Worm (Caenorhabditis elegans): ENCODE results near the gene ZK792.4.

The ZK792.4 gene

DNA sequence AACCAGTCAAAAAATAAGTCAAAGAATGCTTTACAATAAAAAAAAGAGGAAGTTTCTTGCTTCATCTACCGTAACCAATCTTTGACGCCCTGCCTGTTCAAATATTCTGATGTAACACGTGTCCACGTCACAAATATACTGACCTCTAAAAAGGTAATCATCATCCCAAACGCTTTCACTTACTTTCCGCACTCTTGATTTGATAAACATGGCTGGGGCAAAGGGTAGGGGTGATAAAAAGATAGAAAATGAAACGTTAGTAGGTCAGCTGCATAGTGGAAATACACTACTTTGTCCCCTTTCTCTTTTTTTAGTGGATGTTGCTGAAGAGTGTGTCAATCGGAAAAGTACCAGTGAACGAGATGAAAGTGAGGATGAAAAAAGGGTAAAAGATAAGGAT lies 18.3 kb upstream of the ZK792.4 start:
- TF ChIP-seq ces-1 (GFP tag; optimal IDR thresholded peaks at IDR 0.05) (no peak), nhr-28 (tag; optimal IDR thresholded peaks at IDR 0.05) (peak; percentile 4), aly-2 (tag; optimal IDR thresholded peaks at IDR 0.05) (no peak), lim-7 (GFP tag; IDR thresholded peaks at IDR 0.05) (no peak), hlh-30 (tag; optimal IDR thresholded peaks at IDR 0.05; ENCODE audit: insufficient read depth) (peak; percentile 20), lsy-2 (tag; optimal IDR thresholded peaks at IDR 0.05) (no peak), R02D3.7 (tag; optimal IDR thresholded peaks at IDR 0.05) (no peak), php-3 (GFP tag; IDR thresholded peaks at IDR 0.05) (no peak), tag-97 (GFP tag; IDR thresholded peaks at IDR 0.05) (no peak), nhr-11 (tag; optimal IDR thresholded peaks at IDR 0.05) (no peak), mxl-3 (GFP tag; optimal IDR thresholded peaks at IDR 0.05) (peak; percentile 58), unc-62 (GFP tag; optimal IDR thresholded peaks at IDR 0.05 in 1 of 2) (peak in 1 of 2 experiments; percentile 16), unc-62 (tag; optimal IDR thresholded peaks at IDR 0.05) (no peak), lin-1 (GFP tag; IDR thresholded peaks at IDR 0.05) (no peak)

DNA sequence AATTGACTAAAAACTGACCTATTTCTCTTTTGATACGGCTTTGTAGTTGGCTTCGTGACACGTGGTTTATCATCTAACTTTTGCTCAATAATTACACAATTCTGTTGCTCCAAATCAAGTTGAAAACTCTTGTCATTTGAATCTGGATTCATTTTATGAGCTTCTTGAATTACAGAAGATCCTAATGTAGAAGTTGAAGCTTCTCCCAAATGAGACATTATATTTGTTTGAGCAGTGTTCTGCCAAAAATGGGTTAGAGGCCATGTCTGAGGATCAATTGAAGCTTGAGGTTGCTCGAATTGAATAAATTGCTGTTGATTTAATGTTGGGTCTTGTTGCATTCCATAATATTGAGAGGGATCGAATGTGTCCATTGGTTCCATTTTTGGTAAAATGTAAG lies 15.7 kb upstream of the ZK792.4 start:
- TF ChIP-seq dmd-9 (GFP tag; IDR thresholded peaks at IDR 0.05) = no peak
- TF ChIP-seq unc-62 (GFP tag; optimal IDR thresholded peaks at IDR 0.05 in 1 of 2) = peak in 1 of 2 experiments; percentile 95
- no peak for TF ChIP-seq unc-62 (tag; optimal IDR thresholded peaks at IDR 0.05)
- TF ChIP-seq F26F4.8 (GFP tag; conservative IDR thresholded peaks at IDR 0.05) = no peak

DNA sequence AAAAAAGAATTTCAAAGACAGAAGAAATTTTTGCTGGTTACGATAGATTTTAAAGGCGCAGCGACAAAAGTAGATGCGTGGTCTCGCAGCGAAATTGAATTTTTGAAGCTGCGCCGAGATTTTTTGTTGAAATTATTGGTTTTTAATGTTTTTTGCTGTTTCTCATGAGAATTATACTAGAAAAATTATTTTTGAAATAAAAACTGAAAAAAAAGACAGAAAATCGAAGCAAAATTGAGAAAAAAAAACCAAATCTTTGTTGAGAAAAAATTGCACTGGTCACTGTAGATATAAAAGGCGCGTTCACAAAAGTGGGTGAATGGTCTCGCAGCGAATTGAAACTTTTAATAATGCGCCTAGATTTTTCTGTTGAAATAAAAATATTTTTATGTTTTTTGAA lies 13.8 kb upstream of the ZK792.4 start:
- peak; percentile 60; the same call in 1 of the 2 replicates for TF ChIP-seq snpc-1.2 (GFP tag; IDR thresholded peaks at IDR 0.05)
- 0 out of 2 replicates have a peak, but pooled peaks have one; percentile 50 for TF ChIP-seq Y48G9A.11 (GFP tag; IDR thresholded peaks at IDR 0.05)
- no peak for TF ChIP-seq fkh-10 (GFP tag; optimal IDR thresholded peaks at IDR 0.05)
- peak; percentile 88 for TF ChIP-seq F49E8.2 (tag; optimal IDR thresholded peaks at IDR 0.05; ENCODE audit: borderline replicate concordance)
- TF ChIP-seq aha-1 (tag) = peak; percentile 28
- TF ChIP-seq unc-130 (GFP tag; optimal IDR thresholded peaks at IDR 0.05) = peak; percentile 60
- peak; percentile 31; the same call in 1 of the 2 replicates for TF ChIP-seq lin-38 (GFP tag; IDR thresholded peaks at IDR 0.05)
- no peak for TF ChIP-seq daf-12 (tag; optimal IDR thresholded peaks at IDR 0.05)
- no peak for TF ChIP-seq lin-29 (GFP tag; IDR thresholded peaks at IDR 0.05)
- no peak for TF ChIP-seq nhr-11 (tag; optimal IDR thresholded peaks at IDR 0.05)

DNA sequence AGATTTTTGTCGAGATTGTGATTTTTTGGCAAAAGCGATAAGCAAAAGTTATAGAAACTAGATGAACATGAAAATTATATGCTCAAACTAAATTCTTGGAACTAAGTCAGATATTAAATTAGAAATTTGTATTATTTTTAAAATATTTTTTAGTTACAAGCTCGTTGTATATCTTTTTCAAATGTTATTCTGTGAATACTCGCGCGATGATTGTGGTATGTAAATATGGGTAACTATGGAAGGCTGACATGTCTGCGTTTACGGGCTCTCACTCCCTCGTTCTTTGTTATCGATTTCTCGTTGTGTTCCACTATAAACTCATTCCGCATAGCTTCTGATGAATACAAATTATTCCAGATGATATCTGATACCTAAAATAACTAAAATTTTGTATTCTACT lies 12.3 kb upstream of the ZK792.4 start, which contains the start of gene ZK792.7:
TSS of gene ZK792.7 (plus strand) at position 301 of the 400 bp plus-strand sequence.
- no peak for TF ChIP-seq mes-2 (tag; optimal IDR thresholded peaks at IDR 0.05; ENCODE audit: poor library complexity, severe bottlenecking)
- no peak for TF ChIP-seq ceh-28 (tag; optimal IDR thresholded peaks at IDR 0.05)
- TF ChIP-seq madf-9 (GFP tag; conservative IDR thresholded peaks at IDR 0.05) = no peak

DNA sequence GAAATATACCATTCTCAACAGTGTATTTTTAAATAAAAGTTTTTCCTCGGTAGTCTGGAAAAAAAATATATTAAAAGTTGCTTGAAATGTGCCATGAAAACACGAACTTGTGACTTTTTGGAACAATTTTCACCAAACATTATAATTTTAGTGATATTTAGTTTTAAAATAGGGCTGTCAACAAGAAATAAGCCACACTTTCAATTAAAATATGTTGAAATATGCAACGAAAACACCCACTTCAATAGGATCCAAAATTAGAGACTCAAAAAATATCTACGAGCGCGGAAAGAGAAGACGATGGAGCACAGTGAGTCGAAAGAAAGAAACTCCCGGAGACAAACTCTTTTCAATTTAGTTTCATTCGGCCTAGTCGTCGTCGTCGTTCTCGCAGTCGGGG lies 11.7 kb upstream of the ZK792.4 start, which contains the start of gene ZK792.12:
TSS of gene ZK792.12 (plus strand) at position 301 of the 400 bp plus-strand sequence.
- TF ChIP-seq nhr-237 (tag; optimal IDR thresholded peaks at IDR 0.05) = no peak

DNA sequence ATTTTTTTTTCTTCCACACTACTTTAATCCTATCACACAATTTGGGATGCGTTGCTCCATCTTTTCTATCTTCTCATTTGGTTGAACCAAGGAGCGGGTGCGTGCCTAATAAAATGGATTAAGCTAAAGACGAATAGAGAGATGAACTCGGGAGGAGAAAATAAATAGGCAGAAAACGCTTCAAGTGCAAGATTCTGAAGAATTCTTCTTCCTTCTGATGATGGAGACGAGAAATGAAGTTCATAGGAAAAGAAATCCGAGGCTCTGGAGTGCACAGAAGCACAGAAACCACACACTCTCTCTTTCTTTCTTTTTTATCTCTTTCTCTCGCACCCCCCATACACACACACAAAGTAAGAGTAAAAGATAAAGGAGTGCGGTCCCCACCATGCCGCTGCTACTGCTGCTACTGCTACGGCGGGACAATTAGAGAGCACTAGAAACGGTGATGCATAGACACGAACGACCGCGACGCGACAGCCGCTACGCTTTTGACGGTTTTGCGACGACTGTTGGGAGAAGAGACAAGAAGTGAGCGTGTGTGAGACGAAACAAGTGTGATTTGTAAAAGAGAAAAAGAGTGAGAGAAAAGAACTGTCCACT lies 10.4 kb upstream of the ZK792.4 start:
- peak; percentile 81 for TF ChIP-seq hlh-30 (tag; optimal IDR thresholded peaks at IDR 0.05; ENCODE audit: insufficient read depth)
- peak; percentile 62; the same call in 1 of the 2 replicates for TF ChIP-seq tra-1 (GFP tag; IDR thresholded peaks at IDR 0.05)
- peak; percentile 74 for TF ChIP-seq pqm-1 (tag; optimal IDR thresholded peaks at IDR 0.05)
- TF ChIP-seq nhr-41 (GFP tag; IDR thresholded peaks at IDR 0.05) = peak; percentile 58; the same call in 1 of the 2 replicates
- TF ChIP-seq daf-16 (GFP tag; optimal IDR thresholded peaks at IDR 0.05) = peak in 1 of 2 experiments; percentile 14
- peak; percentile 68 for TF ChIP-seq daf-16 (tag; optimal IDR thresholded peaks at IDR 0.05)
- TF ChIP-seq mdl-1 (tag; optimal IDR thresholded peaks at IDR 0.05) = peak; percentile 41 to 85
- TF ChIP-seq rbr-2 (tag; optimal IDR thresholded peaks at IDR 0.05) = peak; percentile 73
- TF ChIP-seq nhr-48 (tag; optimal IDR thresholded peaks at IDR 0.05) = peak; percentile 57
- TF ChIP-seq F37D6.2 (tag; optimal IDR thresholded peaks at IDR 0.05) = peak; percentile 18
- no peak for TF ChIP-seq Y5F2A.4 (GFP tag; optimal IDR thresholded peaks at IDR 0.05)
- TF ChIP-seq aly-2 (tag; optimal IDR thresholded peaks at IDR 0.05) = no peak
- no peak for TF ChIP-seq daf-8 (GFP tag; IDR thresholded peaks at IDR 0.05)
- TF ChIP-seq nhr-28 (tag; optimal IDR thresholded peaks at IDR 0.05) = peak; percentile 96
- TF ChIP-seq nhr-77 (tag; optimal IDR thresholded peaks at IDR 0.05) = peak; percentile 90
- TF ChIP-seq lim-7 (GFP tag; IDR thresholded peaks at IDR 0.05) = 0 out of 2 replicates have a peak, but pooled peaks have one; percentile 44
- peak; percentile 42 for TF ChIP-seq spr-1 (tag; optimal IDR thresholded peaks at IDR 0.05)
